Worm (Caenorhabditis elegans): ENCODE measurements around the gene cebp-1.

DNA sequence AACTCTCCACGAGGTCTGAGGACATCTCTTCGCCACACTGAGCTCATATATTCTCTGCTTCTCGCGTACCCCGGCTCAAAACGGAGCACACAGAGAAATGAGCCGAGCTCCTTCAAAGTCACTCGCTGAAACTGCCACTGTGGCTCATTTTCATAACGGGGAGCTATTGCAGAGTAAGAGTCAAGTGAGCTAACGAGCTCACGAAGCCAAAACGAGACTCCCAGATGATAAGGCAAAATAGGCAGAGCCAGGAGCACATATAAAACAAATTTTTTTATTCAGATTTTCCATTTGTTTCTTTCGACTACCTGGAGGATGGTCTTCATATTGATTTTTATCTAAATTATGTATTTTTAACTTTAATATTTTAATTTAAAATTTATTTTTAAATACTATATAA, 29.2 kb downstream of the cebp-1 start, which contains the start of gene F19G12.3:
- TF ChIP-seq snpc-4 (GFP tag; optimal IDR thresholded peaks at IDR 0.05) (no peak), snpc-4 (tag; optimal IDR thresholded peaks at IDR 0.05) (no peak), unc-130 (GFP tag; optimal IDR thresholded peaks at IDR 0.05) (no peak), ceh-100 (GFP tag; IDR thresholded peaks at IDR 0.05) (no peak), tlf-1 (GFP tag; optimal IDR thresholded peaks at IDR 0.05) (no peak)
